Worm (Caenorhabditis elegans) whole organism, L4 larva: ENCODE data around the gene usp-4.

ENCODE experiments used
- F26F4.8 ChIP-seq: fragments of 200-800 bp; sonication (Bioruptor generic); conservative IDR thresholded peaks from 2 replicates; pipeline ENCODE4 v1.3.6; 2022; ENCODE audit warnings: missing genetic modification characterization, missing compliant biosample characterization
- R02D3.7 ChIP-seq: fragments of 150-350 bp; sonication (generic microtip); optimal IDR thresholded peaks from 3 replicates; lab custom pipeline; 2014; ENCODE audit warnings: missing biosample characterization, missing genetic modification characterization
- T20F7.1 ChIP-seq: fragments of 200-800 bp; sonication (Bioruptor generic); optimal IDR thresholded peaks from 2 replicates; lab custom pipeline; 2018; ENCODE audit warnings: mild to moderate bottlenecking, missing genetic modification characterization, missing compliant biosample characterization
- Y105C5A.15 ChIP-seq: fragments of 200-800 bp; sonication (Bioruptor generic); IDR thresholded peaks from 2 replicates; pipeline ENCODE4 v1.3.6; 2022; ENCODE audit warnings: missing genetic modification characterization, missing compliant biosample characterization
- Y48G9A.11 ChIP-seq: fragments of 200-800 bp; sonication (Bioruptor generic); IDR thresholded peaks from 2 replicates; pipeline ENCODE4 v1.3.6; 2022; ENCODE audit warnings: missing genetic modification reagents, missing genetic modification characterization, missing compliant biosample characterization
- aha-1 ChIP-seq: fragments of 150-350 bp; peaks from one replicate; lab custom pipeline; 2014; ENCODE audit warnings: missing biosample characterization, missing genetic modification characterization
- ama-1 ChIP-seq: fragments of 150-350 bp; optimal IDR thresholded peaks from 2 replicates; lab custom pipeline; 2014; ENCODE audit warnings: inconsistent platforms, mixed read lengths
- arid-1 ChIP-seq: fragments of 200-800 bp; sonication (Bioruptor generic); conservative IDR thresholded peaks from 2 replicates; pipeline ENCODE4 v1.3.6; 2022; ENCODE audit warnings: missing genetic modification reagents, missing genetic modification characterization, missing compliant biosample characterization
- ceh-32 ChIP-seq: sonication (generic microtip); optimal IDR thresholded peaks from 2 replicates; lab custom pipeline; 2016; ENCODE audit warnings: mild to moderate bottlenecking, missing genetic modification characterization, missing compliant biosample characterization; ENCODE audit not compliant: poor library complexity
- daf-16 ChIP-seq, 3 experiments: sonication (generic microtip); optimal IDR thresholded peaks; 2 replicates each; lab custom pipeline; 2016 to 2017; ENCODE audit warnings: missing genetic modification characterization in 3 of 3, missing genetic modification reagents in 3 of 3, mild to moderate bottlenecking in 2 of 3, missing compliant biosample characterization in 2 of 3, missing biosample characterization in 1 of 3, moderate library complexity in 1 of 3
- dpl-1 ChIP-seq: fragments of 150-350 bp; optimal IDR thresholded peaks from 2 replicates; lab custom pipeline; 2014; ENCODE audit warnings: missing biosample characterization, missing genetic modification reagents, missing genetic modification characterization
- dve-1 ChIP-seq: sonication (generic microtip); optimal IDR thresholded peaks from 2 replicates; lab custom pipeline; 2017; ENCODE audit warnings: antibody characterized with exemption, mild to moderate bottlenecking, missing genetic modification characterization, missing compliant biosample characterization; ENCODE audit not compliant: insufficient read depth
- egl-27 ChIP-seq: sonication (generic microtip); optimal IDR thresholded peaks from 3 replicates; lab custom pipeline; 2017; ENCODE audit warnings: missing biosample characterization, missing genetic modification reagents, missing genetic modification characterization
- fkh-10 ChIP-seq: fragments of 150-350 bp; optimal IDR thresholded peaks from 2 replicates; lab custom pipeline; 2014; ENCODE audit warnings: missing biosample characterization, missing genetic modification reagents, missing genetic modification characterization
- gei-8 ChIP-seq: fragments of 200-800 bp; sonication (Bioruptor generic); optimal IDR thresholded peaks from 2 replicates; lab custom pipeline; 2018; ENCODE audit warnings: mild to moderate bottlenecking, missing genetic modification characterization, missing compliant biosample characterization
- hif-1 ChIP-seq, 2 experiments: sonication (generic microtip); optimal IDR thresholded peaks; 2 replicates each; lab custom pipeline; 2016 to 2017; ENCODE audit warnings: missing compliant biosample characterization in 2 of 2, missing genetic modification characterization in 2 of 2, missing genetic modification reagents in 2 of 2, missing genotype in 2 of 2, mild to moderate bottlenecking in 1 of 2
- hlh-11 ChIP-seq: fragments of 200-800 bp; sonication (Bioruptor generic); optimal IDR thresholded peaks from 2 replicates; lab custom pipeline; 2018; ENCODE audit warnings: mild to moderate bottlenecking, missing genetic modification characterization, missing compliant biosample characterization
- hlh-30 ChIP-seq: sonication (generic microtip); optimal IDR thresholded peaks from 2 replicates; lab custom pipeline; 2017; ENCODE audit warnings: antibody characterized with exemption, mild to moderate bottlenecking, missing genetic modification characterization, missing compliant biosample characterization; ENCODE audit not compliant: insufficient read depth
- jun-1 ChIP-seq: fragments of 150-350 bp; optimal IDR thresholded peaks from 2 replicates; lab custom pipeline; 2014; ENCODE audit warnings: missing biosample characterization, missing genetic modification reagents, missing genetic modification characterization
- lin-29 ChIP-seq: fragments of 200-800 bp; sonication (Bioruptor generic); IDR thresholded peaks from 2 replicates; pipeline ENCODE4 v1.3.6; 2022; ENCODE audit warnings: missing genetic modification reagents, missing genetic modification characterization, missing compliant biosample characterization
- lin-38 ChIP-seq: fragments of 200-800 bp; sonication (Bioruptor generic); IDR thresholded peaks from 2 replicates; pipeline ENCODE4 v1.3.6; 2022; ENCODE audit warnings: missing genetic modification reagents, missing genetic modification characterization, missing compliant biosample characterization
- lir-3 ChIP-seq: sonication (generic microtip); optimal IDR thresholded peaks from 2 replicates; lab custom pipeline; 2016; ENCODE audit warnings: mild to moderate bottlenecking, missing genetic modification characterization, missing compliant biosample characterization
- madf-9 ChIP-seq: fragments of 200-800 bp; sonication (Bioruptor generic); conservative IDR thresholded peaks from 2 replicates; pipeline ENCODE4 v1.3.6; 2022; ENCODE audit warnings: missing genetic modification reagents, missing genetic modification characterization, missing compliant biosample characterization
- mdl-1 ChIP-seq, 2 experiments: fragments of 150-350 bp in 1 of 2; sonication (generic microtip) in 1 of 2; optimal IDR thresholded peaks; 2 replicates each; lab custom pipeline; 2014 to 2017; ENCODE audit warnings: missing biosample characterization in 2 of 2, missing genetic modification characterization in 2 of 2
- mes-2 ChIP-seq: sonication (generic microtip); optimal IDR thresholded peaks from 2 replicates; lab custom pipeline; 2016; ENCODE audit warnings: missing genotype, mild to moderate bottlenecking, missing genetic modification characterization, missing compliant biosample characterization; ENCODE audit not compliant: poor library complexity, severe bottlenecking
- mxl-3 ChIP-seq: fragments of 200-800 bp; sonication (Bioruptor generic); optimal IDR thresholded peaks from 2 replicates; lab custom pipeline; 2018; ENCODE audit warnings: mild to moderate bottlenecking, missing genetic modification characterization, missing compliant biosample characterization
- nhr-11 ChIP-seq: fragments of 150-350 bp; optimal IDR thresholded peaks from 2 replicates; lab custom pipeline; 2014; ENCODE audit warnings: missing biosample characterization, missing genetic modification characterization
- nhr-111 ChIP-seq: fragments of 200-800 bp; sonication (Bioruptor generic); optimal IDR thresholded peaks from 2 replicates; lab custom pipeline; 2018; ENCODE audit warnings: mild to moderate bottlenecking, missing genetic modification characterization, missing compliant biosample characterization
- nhr-28 ChIP-seq: fragments of 150-350 bp; optimal IDR thresholded peaks from 2 replicates; lab custom pipeline; 2014; ENCODE audit warnings: missing biosample characterization, missing genetic modification characterization
- nhr-41 ChIP-seq: fragments of 200-800 bp; sonication (Bioruptor generic); IDR thresholded peaks from 2 replicates; pipeline ENCODE4 v1.3.6; 2022; ENCODE audit warnings: missing genetic modification reagents, missing genetic modification characterization, missing compliant biosample characterization
- nhr-48 ChIP-seq: sonication (generic microtip); optimal IDR thresholded peaks from 2 replicates; lab custom pipeline; 2016; ENCODE audit warnings: mild to moderate bottlenecking, missing genetic modification characterization, missing compliant biosample characterization
- nhr-76 ChIP-seq: fragments of 150-350 bp; optimal IDR thresholded peaks from 2 replicates; lab custom pipeline; 2014; ENCODE audit warnings: missing biosample characterization, missing genetic modification characterization
- nhr-77 ChIP-seq: fragments of 150-350 bp; optimal IDR thresholded peaks from 2 replicates; lab custom pipeline; 2014; ENCODE audit warnings: missing biosample characterization, missing genetic modification characterization
- saeg-2 ChIP-seq: fragments of 200-800 bp; sonication (Bioruptor generic); IDR thresholded peaks from 2 replicates; pipeline ENCODE4 v1.3.6; 2022; ENCODE audit warnings: missing genetic modification reagents, missing genetic modification characterization, missing compliant biosample characterization
- sdz-12 ChIP-seq: fragments of 200-800 bp; sonication (Bioruptor generic); optimal IDR thresholded peaks from 2 replicates; lab custom pipeline; 2018; ENCODE audit warnings: mild to moderate bottlenecking, missing genetic modification characterization, missing compliant biosample characterization
- skn-1 ChIP-seq: fragments of 150-350 bp; optimal IDR thresholded peaks from 2 replicates; lab custom pipeline; 2014; ENCODE audit warnings: missing biosample characterization, missing genetic modification characterization
- snpc-1.2 ChIP-seq: fragments of 200-800 bp; sonication (Bioruptor generic); IDR thresholded peaks from 2 replicates; pipeline ENCODE4 v1.3.6; 2022; ENCODE audit warnings: missing genetic modification reagents, missing genetic modification characterization, missing compliant biosample characterization
- spr-3 ChIP-seq: fragments of 200-800 bp; sonication (Bioruptor generic); optimal IDR thresholded peaks from 2 replicates; lab custom pipeline; 2018; ENCODE audit warnings: mild to moderate bottlenecking, missing genetic modification characterization, missing compliant biosample characterization
- vab-7 ChIP-seq: fragments of 200-800 bp; sonication (Bioruptor generic); IDR thresholded peaks from 2 replicates; pipeline ENCODE4 v1.3.6; 2022; ENCODE audit warnings: missing genetic modification reagents, missing genetic modification characterization, missing compliant biosample characterization
- zag-1 ChIP-seq: fragments of 150-350 bp; optimal IDR thresholded peaks from 2 replicates; lab custom pipeline; 2014; ENCODE audit warnings: missing biosample characterization, missing genetic modification characterization
- zfp-2 ChIP-seq: sonication (generic microtip); optimal IDR thresholded peaks from 2 replicates; lab custom pipeline; 2016; ENCODE audit warnings: mild to moderate bottlenecking, missing genetic modification characterization, missing compliant biosample characterization
- zip-11 ChIP-seq: fragments of 200-800 bp; sonication (Bioruptor generic); IDR thresholded peaks from 2 replicates; pipeline ENCODE4 v1.3.6; 2022; ENCODE audit warnings: missing genetic modification characterization, missing compliant biosample characterization
- ztf-7 ChIP-seq: fragments of 150-350 bp; optimal IDR thresholded peaks from 2 replicates; lab custom pipeline; 2014; ENCODE audit warnings: missing biosample characterization, missing genetic modification characterization

Gene usp-4

ce11 chrIV:6767240-6767639 is 10.1 kb downstream of the usp-4 start (continued):
- TF ChIP-seq skn-1 (tag; lab: Kevin White, UChicago) = no peak
- TF ChIP-seq hlh-11 (tag; lab: Kevin White, UChicago) = peak; percentile 70
- TF ChIP-seq vab-7 (GFP tag; lab: Robert Waterston, UW) = no peak
- no peak for TF ChIP-seq jun-1
- TF ChIP-seq mdl-1 (tag; optimal IDR thresholded peaks at IDR 0.05; lab: Kevin White, UChicago) = peak in 1 of 2 experiments; percentile 69
- no peak for TF ChIP-seq nhr-11 (tag; lab: Kevin White, UChicago)
- no peak for TF ChIP-seq lin-29 (GFP tag; lab: Robert Waterston, UW)
- no peak for TF ChIP-seq F26F4.8
- TF ChIP-seq nhr-28 (tag; lab: Kevin White, UChicago) = peak; percentile 59
- no peak for TF ChIP-seq snpc-1.2 (GFP tag; lab: Robert Waterston, UW)
- TF ChIP-seq T20F7.1 (GFP tag; lab: Kevin White, UChicago) = no peak
- peak in 1 of 2 experiments; percentile 18 for TF ChIP-seq hif-1 (tag; optimal IDR thresholded peaks at IDR 0.05; lab: Kevin White, UChicago)
- no peak for TF ChIP-seq ztf-7 (tag; lab: Kevin White, UChicago)
- TF ChIP-seq mes-2 (tag; lab: Kevin White, UChicago) = no peak
- peak; percentile 6 for TF ChIP-seq nhr-48 (tag; lab: Kevin White, UChicago)
- no peak for TF ChIP-seq zfp-2 (tag; lab: Kevin White, UChicago)
- TF ChIP-seq lir-3 (tag; lab: Kevin White, UChicago) = no peak
- TF ChIP-seq nhr-77 (tag; lab: Kevin White, UChicago) = peak; percentile 49
- TF ChIP-seq nhr-41 (GFP tag; lab: Robert Waterston, UW) = no peak
- TF ChIP-seq egl-27 (tag; lab: Kevin White, UChicago) = no peak
- TF ChIP-seq mxl-3 (GFP tag; lab: Kevin White, UChicago) = no peak
- no peak for TF ChIP-seq nhr-76 (tag; lab: Kevin White, UChicago)
- peak; percentile 43 for TF ChIP-seq fkh-10 (GFP tag; lab: Kevin White, UChicago)
- no peak for TF ChIP-seq aha-1 (tag; lab: Kevin White, UChicago)
- no peak for TF ChIP-seq sdz-12 (GFP tag; lab: Kevin White, UChicago)
- TF ChIP-seq saeg-2 = no peak
- no peak for TF ChIP-seq zag-1 (tag; lab: Kevin White, UChicago)
- TF ChIP-seq R02D3.7 = no peak
- peak; percentile 2 for TF ChIP-seq dpl-1 (GFP tag; lab: Kevin White, UChicago)
- no peak for TF ChIP-seq ama-1 (lab: Kevin White, UChicago)
- TF ChIP-seq madf-9 (GFP tag; lab: Robert Waterston, UW) = no peak
- no peak for TF ChIP-seq arid-1 (GFP tag; lab: Robert Waterston, UW)
- no peak for TF ChIP-seq nhr-111 (GFP tag; lab: Kevin White, UChicago)
- peak; percentile 91 for TF ChIP-seq hlh-30
- TF ChIP-seq Y48G9A.11 (GFP tag; lab: Robert Waterston, UW) = no peak
- no peak for TF ChIP-seq Y105C5A.15
- TF ChIP-seq dve-1 (tag; lab: Kevin White, UChicago) = peak; percentile 85
- no peak for TF ChIP-seq ceh-32 (tag; lab: Kevin White, UChicago)
- TF ChIP-seq lin-38 (GFP tag; lab: Robert Waterston, UW) = no peak; the same call in 1 of the 2 replicates
- TF ChIP-seq gei-8 (GFP tag; lab: Kevin White, UChicago) = no peak
- TF ChIP-seq spr-3 = no peak
- no peak for TF ChIP-seq daf-16 (GFP tag; optimal IDR thresholded peaks at IDR 0.05; lab: Kevin White, UChicago)
- TF ChIP-seq daf-16 (tag; optimal IDR thresholded peaks at IDR 0.05; lab: Kevin White, UChicago) = peak; percentile 72
- TF ChIP-seq zip-11 (GFP tag; lab: Robert Waterston, UW) = no peak
